Worm (Caenorhabditis elegans) whole organism, late embryonic: Measurements from ENCODE around the gene ekl-6.

Experiments
- C08G9.2 ChIP-seq: sonication (generic microtip); optimal IDR thresholded peaks from 2 replicates; lab custom pipeline; 2016; ENCODE audit warnings: mild to moderate bottlenecking, missing genetic modification characterization, moderate library complexity, missing compliant biosample characterization
- C38D4.7 ChIP-seq: fragments of 200-800 bp; sonication (Bioruptor generic); optimal IDR thresholded peaks from 2 replicates; lab custom pipeline; 2018; ENCODE audit warnings: mild to moderate bottlenecking, missing genetic modification characterization, moderate library complexity, missing compliant biosample characterization
- K09A11.1 ChIP-seq: sonication (generic microtip); optimal IDR thresholded peaks from 2 replicates; lab custom pipeline; 2017; ENCODE audit warnings: antibody characterized with exemption, mild to moderate bottlenecking, missing genetic modification characterization, missing compliant biosample characterization; ENCODE audit not compliant: insufficient read depth
- T23F11.4 ChIP-seq: fragments of 200-800 bp; sonication (Bioruptor generic); optimal IDR thresholded peaks from 2 replicates; lab custom pipeline; 2018; ENCODE audit warnings: mild to moderate bottlenecking, missing genetic modification characterization, missing compliant biosample characterization
- Y22D7AL.16 ChIP-seq: sonication (generic microtip); optimal IDR thresholded peaks from 2 replicates; lab custom pipeline; 2016; ENCODE audit warnings: missing genetic modification characterization, missing compliant biosample characterization
- ama-1 ChIP-seq: fragments of 150-350 bp; optimal IDR thresholded peaks from 2 replicates; lab custom pipeline; 2014
- ceh-14 ChIP-seq: sonication (generic microtip); optimal IDR thresholded peaks from 2 replicates; lab custom pipeline; 2016; ENCODE audit warnings: missing genotype, missing genetic modification characterization, missing compliant biosample characterization
- ceh-18 ChIP-seq: sonication (generic microtip); optimal IDR thresholded peaks from 2 replicates; lab custom pipeline; 2016; ENCODE audit warnings: missing genetic modification characterization, missing compliant biosample characterization
- ceh-24 ChIP-seq: sonication (generic microtip); optimal IDR thresholded peaks from 2 replicates; lab custom pipeline; 2016; ENCODE audit warnings: mild to moderate bottlenecking, missing genetic modification characterization, missing compliant biosample characterization
- ceh-30 ChIP-seq: fragments of 150-350 bp; optimal IDR thresholded peaks from 2 replicates; lab custom pipeline; 2014; ENCODE audit warnings: missing biosample characterization, missing genetic modification characterization
- ceh-45 ChIP-seq: fragments of 200-800 bp; sonication (Bioruptor generic); IDR thresholded peaks from 2 replicates; pipeline ENCODE4 v1.3.6; 2022; ENCODE audit warnings: missing genetic modification reagents, missing genetic modification characterization, missing compliant biosample characterization
- ceh-48 ChIP-seq: sonication (generic microtip); optimal IDR thresholded peaks from 2 replicates; lab custom pipeline; 2016; ENCODE audit warnings: missing genetic modification characterization, inconsistent platforms, missing compliant biosample characterization
- che-1 ChIP-seq: sonication (generic microtip); optimal IDR thresholded peaks from 2 replicates; lab custom pipeline; 2016; ENCODE audit warnings: mild to moderate bottlenecking, missing genetic modification characterization, missing compliant biosample characterization
- ets-4 ChIP-seq: sonication (generic microtip); optimal IDR thresholded peaks from 2 replicates; lab custom pipeline; 2016; ENCODE audit warnings: missing genetic modification characterization, missing compliant biosample characterization
- fkh-10 ChIP-seq: fragments of 150-350 bp; optimal IDR thresholded peaks from 2 replicates; lab custom pipeline; 2014; ENCODE audit warnings: missing biosample characterization, missing genetic modification reagents, missing genetic modification characterization
- fkh-6 ChIP-seq: sonication (generic microtip); optimal IDR thresholded peaks from 2 replicates; lab custom pipeline; 2016; ENCODE audit warnings: missing genetic modification characterization, missing compliant biosample characterization
- gmeb-2 ChIP-seq: sonication (generic microtip); optimal IDR thresholded peaks from 2 replicates; lab custom pipeline; 2016; ENCODE audit warnings: missing genetic modification characterization, inconsistent platforms, missing compliant biosample characterization
- hlh-15 ChIP-seq: sonication (generic microtip); optimal IDR thresholded peaks from 2 replicates; lab custom pipeline; 2016; ENCODE audit warnings: missing genetic modification characterization, missing compliant biosample characterization
- hlh-6 ChIP-seq: sonication (generic microtip); optimal IDR thresholded peaks from 2 replicates; lab custom pipeline; 2016; ENCODE audit warnings: missing genotype, missing genetic modification characterization, missing compliant biosample characterization
- hlh-8 ChIP-seq: sonication (generic microtip); optimal IDR thresholded peaks from 2 replicates; lab custom pipeline; 2016; ENCODE audit warnings: missing genotype, missing genetic modification characterization, missing compliant biosample characterization
- lim-6 ChIP-seq: sonication (generic microtip); optimal IDR thresholded peaks from 2 replicates; lab custom pipeline; 2016; ENCODE audit warnings: missing genetic modification characterization, missing compliant biosample characterization
- lin-11 ChIP-seq: fragments of 200-800 bp; sonication (Bioruptor generic); optimal IDR thresholded peaks from 2 replicates; lab custom pipeline; 2018; ENCODE audit warnings: mild to moderate bottlenecking, missing genetic modification characterization, missing compliant biosample characterization
- madf-2 ChIP-seq: sonication (generic microtip); optimal IDR thresholded peaks from 2 replicates; lab custom pipeline; 2017; ENCODE audit warnings: missing genetic modification characterization, missing compliant biosample characterization
- nhr-232 ChIP-seq: sonication (generic microtip); optimal IDR thresholded peaks from 2 replicates; lab custom pipeline; 2016; ENCODE audit warnings: missing genetic modification characterization, missing compliant biosample characterization
- pag-3 ChIP-seq: sonication (generic microtip); optimal IDR thresholded peaks from 2 replicates; lab custom pipeline; 2016; ENCODE audit warnings: missing compliant biosample characterization, missing genetic modification characterization, borderline replicate concordance
- pat-9 ChIP-seq: fragments of 200-800 bp; sonication (Bioruptor generic); optimal IDR thresholded peaks from 2 replicates; lab custom pipeline; 2018; ENCODE audit warnings: mild to moderate bottlenecking, missing genetic modification characterization, moderate library complexity, missing compliant biosample characterization
- pax-1 ChIP-seq: fragments of 150-350 bp; optimal IDR thresholded peaks from 2 replicates; lab custom pipeline; 2014; ENCODE audit warnings: missing biosample characterization, missing genetic modification characterization
- pros-1 ChIP-seq: fragments of 150-350 bp; optimal IDR thresholded peaks from 2 replicates; lab custom pipeline; 2014; ENCODE audit warnings: missing biosample characterization, missing genetic modification reagents, missing genetic modification characterization
- ref-2 ChIP-seq: sonication (generic microtip); optimal IDR thresholded peaks from 2 replicates; lab custom pipeline; 2016; ENCODE audit warnings: missing genetic modification characterization, missing compliant biosample characterization
- rnt-1 ChIP-seq: sonication (generic microtip); optimal IDR thresholded peaks from 2 replicates; lab custom pipeline; 2016; ENCODE audit warnings: missing genetic modification characterization, missing compliant biosample characterization
- sdc-2 ChIP-seq: sonication (generic microtip); optimal IDR thresholded peaks from 2 replicates; lab custom pipeline; 2016; ENCODE audit warnings: missing genotype, missing genetic modification characterization, missing compliant biosample characterization
- sox-2 ChIP-seq: fragments of 200-800 bp; sonication (Bioruptor generic); IDR thresholded peaks from 2 replicates; pipeline ENCODE4 v1.3.6; 2022; ENCODE audit warnings: missing genetic modification reagents, missing genetic modification characterization, missing compliant biosample characterization
- tbx-2 ChIP-seq: sonication (generic microtip); optimal IDR thresholded peaks from 2 replicates; lab custom pipeline; 2016; ENCODE audit warnings: missing genetic modification characterization, missing compliant biosample characterization
- tbx-7 ChIP-seq: sonication (generic microtip); optimal IDR thresholded peaks from 2 replicates; lab custom pipeline; 2016; ENCODE audit warnings: missing genotype, missing genetic modification characterization, missing compliant biosample characterization
- ttx-3 ChIP-seq: sonication (generic microtip); optimal IDR thresholded peaks from 2 replicates; lab custom pipeline; 2016; ENCODE audit warnings: missing genetic modification reagents, missing genetic modification characterization, missing compliant biosample characterization
- unc-3 ChIP-seq, 2 experiments: fragments of 200-800 bp in 1 of 2; sonication (Bioruptor generic) in 1 of 2; sonication (generic microtip) in 1 of 2; conservative IDR thresholded peaks in 1 of 2; optimal IDR thresholded peaks in 1 of 2; 2 replicates each; pipeline versions ENCODE4 v1.3.6 to Lab custom; 2016 to 2022; ENCODE audit warnings: missing compliant biosample characterization in 2 of 2, missing genetic modification characterization in 2 of 2, missing genetic modification reagents in 1 of 2
- unc-42 ChIP-seq: sonication (generic microtip); optimal IDR thresholded peaks from 2 replicates; lab custom pipeline; 2016; ENCODE audit warnings: missing genotype, missing genetic modification characterization, missing compliant biosample characterization
- unc-55 ChIP-seq: sonication (generic microtip); optimal IDR thresholded peaks from 2 replicates; lab custom pipeline; 2017; ENCODE audit warnings: missing biosample characterization, missing genetic modification reagents, missing genetic modification characterization
- unc-86 ChIP-seq: sonication (generic microtip); optimal IDR thresholded peaks from 2 replicates; lab custom pipeline; 2016; ENCODE audit warnings: missing genetic modification characterization, missing compliant biosample characterization
- zip-5 ChIP-seq: sonication (generic microtip); optimal IDR thresholded peaks from 2 replicates; lab custom pipeline; 2016; ENCODE audit warnings: missing genetic modification characterization, missing compliant biosample characterization
- ztf-16 ChIP-seq: sonication (generic microtip); optimal IDR thresholded peaks from 2 replicates; lab custom pipeline; 2017; ENCODE audit warnings: missing genetic modification characterization, missing compliant biosample characterization

The ekl-6 gene

ce11 chrIII:10085574-10085973, 21.4 kb downstream of the ekl-6 start:
- no peak for TF ChIP-seq madf-2 (tag; lab: Kevin White, UChicago)
- TF ChIP-seq lin-11 (tag; lab: Kevin White, UChicago) = no peak
- TF ChIP-seq fkh-6 (tag; lab: Kevin White, UChicago) = no peak
- TF ChIP-seq ceh-45 (GFP tag; lab: Robert Waterston, UW) = no peak
- TF ChIP-seq ceh-30 (tag; lab: Kevin White, UChicago) = no peak
- TF ChIP-seq pros-1 (tag; lab: Kevin White, UChicago) = no peak
- no peak for TF ChIP-seq ets-4
- TF ChIP-seq ztf-16 = no peak
- TF ChIP-seq zip-5 (tag; lab: Kevin White, UChicago) = no peak
- TF ChIP-seq fkh-10 (GFP tag; lab: Kevin White, UChicago) = no peak
- no peak for TF ChIP-seq unc-86 (tag; lab: Kevin White, UChicago)
- no peak for TF ChIP-seq gmeb-2 (tag; lab: Kevin White, UChicago)
- TF ChIP-seq ceh-24 (tag; lab: Kevin White, UChicago) = no peak
- no peak for TF ChIP-seq ref-2 (tag; lab: Kevin White, UChicago)
- TF ChIP-seq pat-9 (tag; lab: Kevin White, UChicago) = no peak
- TF ChIP-seq rnt-1 (tag; lab: Kevin White, UChicago) = no peak

ce11 chrIII:10085983-10086382, 21.8 kb downstream of the ekl-6 start, which contains the start of gene T16H12.2:
T16H12.2 (plus strand) TSS chrIII:10086283.
- TF ChIP-seq C08G9.2 (tag; lab: Kevin White, UChicago) = no peak
- no peak for TF ChIP-seq ttx-3 (tag; lab: Kevin White, UChicago)
- TF ChIP-seq Y22D7AL.16 = no peak
- no peak for TF ChIP-seq fkh-10 (GFP tag; lab: Kevin White, UChicago)
- no peak for TF ChIP-seq rnt-1 (tag; lab: Kevin White, UChicago)
- no peak for TF ChIP-seq lim-6 (tag; lab: Kevin White, UChicago)
- TF ChIP-seq hlh-15 (tag; lab: Kevin White, UChicago) = no peak
- TF ChIP-seq ama-1 (lab: Kevin White, UChicago) = no peak
- TF ChIP-seq unc-3 (GFP tag; conservative IDR thresholded peaks at IDR 0.05; lab: Robert Waterston, UW) = no peak
- no peak for TF ChIP-seq unc-3 (tag; optimal IDR thresholded peaks at IDR 0.05; lab: Kevin White, UChicago)
- no peak for TF ChIP-seq unc-86 (tag; lab: Kevin White, UChicago)
- no peak for TF ChIP-seq pax-1 (tag; lab: Kevin White, UChicago)
- TF ChIP-seq che-1 = no peak
- no peak for TF ChIP-seq nhr-232

ce11 chrIII:10088508-10088981, 24.3 kb downstream of the ekl-6 start, which contains the start of gene hal-2:
hal-2 (minus strand) TSS chrIII:10088931.
- TF ChIP-seq madf-2 (tag; lab: Kevin White, UChicago) (no peak), C38D4.7 (no peak), unc-42 (tag; lab: Kevin White, UChicago) (no peak), hlh-6 (tag; lab: Kevin White, UChicago) (no peak)
- TF ChIP-seq, all 69 proteins: peak for 0

- TF ChIP-seq K09A11.1 = no peak
- TF ChIP-seq ceh-30 (tag; lab: Kevin White, UChicago) = no peak
- TF ChIP-seq T23F11.4 (GFP tag; lab: Kevin White, UChicago) = no peak
- TF ChIP-seq ceh-18 (tag; lab: Kevin White, UChicago) = no peak
- no peak for TF ChIP-seq ceh-48 (tag; lab: Kevin White, UChicago)
- no peak for TF ChIP-seq tbx-2
- TF ChIP-seq unc-86 (tag; lab: Kevin White, UChicago) = no peak
- no peak for TF ChIP-seq hlh-6 (tag; lab: Kevin White, UChicago)
- TF ChIP-seq hlh-8 = no peak
- TF ChIP-seq sdc-2 = no peak
- no peak for TF ChIP-seq unc-3 (GFP tag; conservative IDR thresholded peaks at IDR 0.05; lab: Robert Waterston, UW)
- no peak for TF ChIP-seq unc-3 (tag; optimal IDR thresholded peaks at IDR 0.05; lab: Kevin White, UChicago)
- TF ChIP-seq fkh-6 (tag; lab: Kevin White, UChicago) = no peak
- TF ChIP-seq ceh-14 = no peak
- no peak for TF ChIP-seq sox-2 (GFP tag; lab: Robert Waterston, UW)
- no peak for TF ChIP-seq pax-1 (tag; lab: Kevin White, UChicago)
- TF ChIP-seq tbx-7 (tag; lab: Kevin White, UChicago) = no peak
- TF ChIP-seq pag-3 (tag; lab: Kevin White, UChicago) = no peak
- no peak for TF ChIP-seq ttx-3 (tag; lab: Kevin White, UChicago)
- TF ChIP-seq unc-55 (GFP tag; lab: Kevin White, UChicago) = no peak
- TF ChIP-seq gmeb-2 (tag; lab: Kevin White, UChicago) = no peak
- TF ChIP-seq, all 69 proteins: peak for 0
Observed at ce11 chrIII:10090685-10091084, 26.5 kb downstream of the ekl-6 start, which contains the start of gene gtf-2H2C. gtf-2H2C (minus strand) TSS chrIII:10090785.
